Worm (Caenorhabditis elegans) whole organism, young adult: ENCODE measurements around the gene srxa-10.

Experiments
- B0035.1 ChIP-seq: sonication (generic microtip); optimal IDR thresholded peaks from 2 replicates; lab custom pipeline; 2016; ENCODE audit warnings: missing genetic modification characterization, mild to moderate bottlenecking, missing compliant biosample characterization, missing genotype, missing genetic modification reagents
- B0336.3 ChIP-seq: fragments of 200-800 bp; sonication (Bioruptor generic); IDR thresholded peaks from 2 replicates; pipeline ENCODE4 v1.3.6; 2022; ENCODE audit warnings: missing genetic modification characterization, missing compliant biosample characterization
- D2030.7 ChIP-seq: fragments of 200-800 bp; sonication (Bioruptor generic); IDR thresholded peaks from 2 replicates; pipeline ENCODE4 v1.3.6; 2022; ENCODE audit warnings: missing genetic modification reagents, missing genetic modification characterization, missing compliant biosample characterization
- F10E7.11 ChIP-seq: sonication (generic microtip); optimal IDR thresholded peaks from 2 replicates; lab custom pipeline; 2017; ENCODE audit warnings: mild to moderate bottlenecking, missing genetic modification characterization, moderate library complexity, missing compliant biosample characterization
- F49E8.2 ChIP-seq: sonication (generic microtip); optimal IDR thresholded peaks from 3 replicates; lab custom pipeline; 2017; ENCODE audit warnings: missing genetic modification characterization, mild to moderate bottlenecking, missing compliant biosample characterization, antibody characterized with exemption, moderate library complexity; ENCODE audit not compliant: insufficient read depth
- F57C9.4 ChIP-seq: sonication (generic microtip); optimal IDR thresholded peaks from 2 replicates; lab custom pipeline; 2017; ENCODE audit warnings: mild to moderate bottlenecking, missing genetic modification characterization, missing compliant biosample characterization
- T07F8.4 ChIP-seq: sonication (generic microtip); optimal IDR thresholded peaks from 2 replicates; lab custom pipeline; 2016; ENCODE audit warnings: mild to moderate bottlenecking, missing genetic modification characterization, moderate library complexity, missing compliant biosample characterization
- Y53G8AR.9 ChIP-seq: fragments of 200-800 bp; sonication (Bioruptor generic); conservative IDR thresholded peaks from 2 replicates; pipeline ENCODE4 v1.3.6; 2022; ENCODE audit warnings: missing genetic modification reagents, missing genetic modification characterization, missing compliant biosample characterization
- Y67H2A.10 ChIP-seq: fragments of 200-800 bp; sonication (Bioruptor generic); conservative IDR thresholded peaks from 2 replicates; pipeline ENCODE4 v1.3.6; 2022; ENCODE audit warnings: missing genetic modification reagents, missing genetic modification characterization, missing compliant biosample characterization
- Y79H2A.3 ChIP-seq: fragments of 200-800 bp; sonication (Bioruptor generic); conservative IDR thresholded peaks from 2 replicates; pipeline ENCODE4 v1.3.6; 2022; ENCODE audit warnings: missing genetic modification reagents, missing genetic modification characterization, missing compliant biosample characterization
- aptf-3 ChIP-seq: fragments of 200-800 bp; sonication (Bioruptor generic); IDR thresholded peaks from 2 replicates; pipeline ENCODE4 v1.3.6; 2022; ENCODE audit warnings: missing genetic modification characterization, missing compliant biosample characterization
- athp-1 ChIP-seq: sonication (generic microtip); optimal IDR thresholded peaks from 2 replicates; lab custom pipeline; 2017; ENCODE audit warnings: mild to moderate bottlenecking, missing genetic modification characterization, missing compliant biosample characterization
- bed-1 ChIP-seq: fragments of 200-800 bp; sonication (Bioruptor generic); IDR thresholded peaks from 2 replicates; pipeline ENCODE4 v1.3.6; 2022; ENCODE audit warnings: missing genetic modification reagents, missing genetic modification characterization, missing compliant biosample characterization
- cebp-1 ChIP-seq, 2 experiments: fragments of 200-800 bp in 1 of 2; sonication (Bioruptor generic) in 1 of 2; sonication (generic microtip) in 1 of 2; IDR thresholded peaks in 1 of 2; optimal IDR thresholded peaks in 1 of 2; 2 replicates each; pipeline versions ENCODE4 v1.3.6 to Lab custom; 2017 to 2022; ENCODE audit warnings: missing compliant biosample characterization in 2 of 2, missing genetic modification characterization in 2 of 2, mild to moderate bottlenecking in 1 of 2, missing genetic modification reagents in 1 of 2, moderate library complexity in 1 of 2
- ceh-100 ChIP-seq: fragments of 200-800 bp; sonication (Bioruptor generic); IDR thresholded peaks from 2 replicates; pipeline ENCODE4 v1.3.6; 2022; ENCODE audit warnings: missing genetic modification reagents, missing genetic modification characterization, missing compliant biosample characterization
- ceh-27 ChIP-seq: fragments of 200-800 bp; sonication (Bioruptor generic); optimal IDR thresholded peaks from 2 replicates; lab custom pipeline; 2018; ENCODE audit warnings: mild to moderate bottlenecking, missing genetic modification characterization, moderate library complexity, missing compliant biosample characterization
- chd-7 ChIP-seq: sonication (generic microtip); optimal IDR thresholded peaks from 2 replicates; lab custom pipeline; 2016; ENCODE audit warnings: mild to moderate bottlenecking, missing genetic modification characterization, moderate library complexity, missing compliant biosample characterization
- dox-1 ChIP-seq: fragments of 200-800 bp; sonication (Bioruptor generic); IDR thresholded peaks from 2 replicates; pipeline ENCODE4 v1.3.6; 2022; ENCODE audit warnings: missing genetic modification reagents, missing genetic modification characterization, missing compliant biosample characterization
- dpff-1 ChIP-seq: sonication (generic microtip); optimal IDR thresholded peaks from 2 replicates; lab custom pipeline; 2017; ENCODE audit warnings: mild to moderate bottlenecking, missing genetic modification characterization, missing compliant biosample characterization
- egl-18 ChIP-seq: fragments of 200-800 bp; sonication (Bioruptor generic); IDR thresholded peaks from 2 replicates; pipeline ENCODE4 v1.3.6; 2022; ENCODE audit warnings: missing genetic modification reagents, missing genetic modification characterization, missing compliant biosample characterization
- egrh-3 ChIP-seq: fragments of 200-800 bp; sonication (Bioruptor generic); IDR thresholded peaks from 2 replicates; pipeline ENCODE4 v1.3.6; 2022; ENCODE audit warnings: missing genetic modification reagents, missing genetic modification characterization, missing compliant biosample characterization
- ets-4 ChIP-seq: fragments of 200-800 bp; sonication (Bioruptor generic); optimal IDR thresholded peaks from 2 replicates; lab custom pipeline; 2018; ENCODE audit warnings: mild to moderate bottlenecking, missing genetic modification characterization, missing compliant biosample characterization
- fkh-3 ChIP-seq: sonication (generic microtip); optimal IDR thresholded peaks from 2 replicates; lab custom pipeline; 2016; ENCODE audit warnings: mild to moderate bottlenecking, missing genetic modification characterization, missing compliant biosample characterization
- hlh-26 ChIP-seq: fragments of 200-800 bp; sonication (Bioruptor generic); conservative IDR thresholded peaks from 2 replicates; pipeline ENCODE4 v1.3.6; 2022; ENCODE audit warnings: missing genetic modification reagents, missing genetic modification characterization, missing compliant biosample characterization
- hmg-1.2 ChIP-seq: fragments of 200-800 bp; sonication (Bioruptor generic); IDR thresholded peaks from 2 replicates; pipeline ENCODE4 v1.3.6; 2022; ENCODE audit warnings: missing genetic modification reagents, missing genetic modification characterization, missing compliant biosample characterization
- hsf-1 ChIP-seq: fragments of 200-800 bp; sonication (Bioruptor generic); IDR thresholded peaks from 2 replicates; pipeline ENCODE4 v1.3.6; 2022; ENCODE audit warnings: missing genetic modification reagents, missing genetic modification characterization, missing compliant biosample characterization
- lin-26 ChIP-seq: fragments of 200-800 bp; sonication (Bioruptor generic); IDR thresholded peaks from 2 replicates; pipeline ENCODE4 v1.3.6; 2022; ENCODE audit warnings: missing genetic modification reagents, missing genetic modification characterization, missing compliant biosample characterization
- lin-35 ChIP-seq, 3 experiments: fragments of 150-350 bp in 2 of 3; sonication (generic microtip) in 1 of 3; optimal IDR thresholded peaks; 2 replicates each; lab custom pipeline; 2014 to 2018; ENCODE audit warnings: missing biosample characterization in 3 of 3, missing genetic modification characterization in 3 of 3, missing genetic modification reagents in 3 of 3
- lir-1 ChIP-seq: fragments of 200-800 bp; sonication (Bioruptor generic); conservative IDR thresholded peaks from 2 replicates; pipeline ENCODE4 v1.3.6; 2022; ENCODE audit warnings: missing genetic modification reagents, missing genetic modification characterization, missing compliant biosample characterization
- madf-3 ChIP-seq: fragments of 200-800 bp; sonication (Bioruptor generic); IDR thresholded peaks from 2 replicates; pipeline ENCODE4 v1.3.6; 2022; ENCODE audit warnings: missing genetic modification reagents, missing genetic modification characterization, missing compliant biosample characterization
- madf-6 ChIP-seq: fragments of 200-800 bp; sonication (Bioruptor generic); IDR thresholded peaks from 2 replicates; pipeline ENCODE4 v1.3.6; 2022; ENCODE audit warnings: missing genetic modification reagents, missing genetic modification characterization, missing compliant biosample characterization
- madf-8 ChIP-seq: fragments of 200-800 bp; sonication (Bioruptor generic); conservative IDR thresholded peaks from 2 replicates; pipeline ENCODE4 v1.3.6; 2022; ENCODE audit warnings: missing genetic modification reagents, missing genetic modification characterization, missing compliant biosample characterization
- mcd-1 ChIP-seq: fragments of 200-800 bp; sonication (Bioruptor generic); IDR thresholded peaks from 2 replicates; pipeline ENCODE4 v1.3.6; 2022; ENCODE audit warnings: missing genetic modification reagents, missing genetic modification characterization, missing compliant biosample characterization
- mes-4 ChIP-seq: sonication (generic microtip); optimal IDR thresholded peaks from 2 replicates; lab custom pipeline; 2016; ENCODE audit warnings: missing genotype, missing genetic modification characterization, missing compliant biosample characterization
- nfya-1 ChIP-seq: sonication (generic microtip); optimal IDR thresholded peaks from 2 replicates; lab custom pipeline; 2017; ENCODE audit warnings: antibody characterized with exemption, missing compliant biosample characterization, missing genetic modification characterization, borderline replicate concordance; ENCODE audit not compliant: insufficient read depth
- nfya-2 ChIP-seq: fragments of 200-800 bp; sonication (Bioruptor generic); IDR thresholded peaks from 2 replicates; pipeline ENCODE4 v1.3.6; 2022; ENCODE audit warnings: missing genetic modification reagents, missing genetic modification characterization, missing compliant biosample characterization
- nfyb-1 ChIP-seq: fragments of 200-800 bp; sonication (Bioruptor generic); IDR thresholded peaks from 2 replicates; pipeline ENCODE4 v1.3.6; 2022; ENCODE audit warnings: missing genetic modification reagents, missing genetic modification characterization, missing compliant biosample characterization
- nhr-80 ChIP-seq: sonication (generic microtip); optimal IDR thresholded peaks from 2 replicates; lab custom pipeline; 2016; ENCODE audit warnings: missing genetic modification characterization, missing compliant biosample characterization
- pbrm-1 ChIP-seq: fragments of 200-800 bp; sonication (Bioruptor generic); IDR thresholded peaks from 2 replicates; pipeline ENCODE4 v1.3.6; 2022; ENCODE audit warnings: missing genetic modification reagents, missing genetic modification characterization, missing compliant biosample characterization
- pha-4 ChIP-seq: fragments of 150-350 bp; sonication (generic microtip); optimal IDR thresholded peaks from 2 replicates; lab custom pipeline; 2014; ENCODE audit warnings: missing biosample characterization, missing genetic modification reagents, missing genetic modification characterization
- rcor-1 ChIP-seq: fragments of 200-800 bp; sonication (Bioruptor generic); IDR thresholded peaks from 2 replicates; pipeline ENCODE4 v1.3.6; 2022; ENCODE audit warnings: missing genetic modification reagents, missing genetic modification characterization, missing compliant biosample characterization
- repo-1 ChIP-seq: sonication (generic microtip); optimal IDR thresholded peaks from 2 replicates; lab custom pipeline; 2017; ENCODE audit warnings: mild to moderate bottlenecking, missing genetic modification characterization, missing compliant biosample characterization
- snpc-1.1 ChIP-seq: sonication (generic microtip); optimal IDR thresholded peaks from 2 replicates; lab custom pipeline; 2017; ENCODE audit warnings: missing genetic modification characterization, mild to moderate bottlenecking, missing compliant biosample characterization, antibody characterized with exemption, moderate library complexity, missing genotype, missing genetic modification reagents; ENCODE audit not compliant: insufficient read depth
- somi-1 ChIP-seq: fragments of 200-800 bp; sonication (Bioruptor generic); optimal IDR thresholded peaks from 2 replicates; lab custom pipeline; 2018; ENCODE audit warnings: mild to moderate bottlenecking, missing genetic modification characterization, missing compliant biosample characterization
- tbx-9 ChIP-seq: sonication (generic microtip); optimal IDR thresholded peaks from 2 replicates; lab custom pipeline; 2016; ENCODE audit warnings: borderline replicate concordance, missing genetic modification characterization, inconsistent platforms, missing compliant biosample characterization
- tlf-1 ChIP-seq: fragments of 200-800 bp; sonication (Bioruptor generic); optimal IDR thresholded peaks from 2 replicates; lab custom pipeline; 2018; ENCODE audit warnings: mild to moderate bottlenecking, missing genetic modification characterization, missing compliant biosample characterization
- zim-3 ChIP-seq: sonication (generic microtip); optimal IDR thresholded peaks from 2 replicates; lab custom pipeline; 2017; ENCODE audit warnings: mild to moderate bottlenecking, missing genetic modification characterization, moderate library complexity, missing compliant biosample characterization
- ztf-28 ChIP-seq: fragments of 200-800 bp; sonication (Bioruptor generic); IDR thresholded peaks from 2 replicates; pipeline ENCODE4 v1.3.6; 2022; ENCODE audit warnings: missing genetic modification reagents, missing genetic modification characterization, missing compliant biosample characterization
- ztf-3 ChIP-seq: fragments of 200-800 bp; sonication (Bioruptor generic); optimal IDR thresholded peaks from 2 replicates; lab custom pipeline; 2018; ENCODE audit warnings: mild to moderate bottlenecking, missing genetic modification characterization, missing compliant biosample characterization

Gene srxa-10

ce11 chrIII:9817087-9817612, 20.8 kb upstream of the srxa-10 start, which contains the start of gene cnx-1:
Gene cnx-1 (minus strand): TSS chrIII:9817137.
- no peak for TF ChIP-seq mes-4 (tag; lab: Kevin White, UChicago)
- TF ChIP-seq egl-18 (GFP tag; lab: Robert Waterston, UW), result no peak
- TF ChIP-seq pbrm-1, result peak; percentile 42; the same call in 1 of the 2 replicates
- TF ChIP-seq lin-35 (GFP tag; optimal IDR thresholded peaks at IDR 0.05; lab: Kevin White, UChicago), result no peak
- no peak for TF ChIP-seq zim-3 (tag; lab: Kevin White, UChicago)
- no peak for TF ChIP-seq egrh-3 (GFP tag; lab: Robert Waterston, UW)
- peak; percentile 8; the same call in 1 of the 2 replicates for TF ChIP-seq dox-1
- no peak for TF ChIP-seq hlh-26
- TF ChIP-seq tlf-1 (GFP tag; lab: Kevin White, UChicago), result no peak
- no peak for TF ChIP-seq bed-1 (GFP tag; lab: Robert Waterston, UW)
- no peak for TF ChIP-seq ceh-100 (GFP tag; lab: Robert Waterston, UW)
- no peak for TF ChIP-seq dpff-1
- TF ChIP-seq nfya-1 (tag; lab: Kevin White, UChicago), result no peak
- no peak for TF ChIP-seq fkh-3 (tag; lab: Kevin White, UChicago)
- no peak for TF ChIP-seq ztf-3
- no peak for TF ChIP-seq somi-1 (GFP tag; lab: Kevin White, UChicago)
- TF ChIP-seq ztf-28, result no peak
- TF ChIP-seq T07F8.4, result no peak
- TF ChIP-seq Y53G8AR.9 (GFP tag; lab: Robert Waterston, UW), result 0 out of 2 replicates have a peak, but pooled peaks have one; percentile 15
- peak; percentile 37; the same call in 1 of the 2 replicates for TF ChIP-seq hmg-1.2 (GFP tag; lab: Robert Waterston, UW)
- TF ChIP-seq chd-7 (tag; lab: Kevin White, UChicago), result no peak
- TF ChIP-seq D2030.7 (GFP tag; lab: Robert Waterston, UW), result no peak
- no peak for TF ChIP-seq mcd-1 (GFP tag; lab: Robert Waterston, UW)
- 0 out of 2 replicates have a peak, but pooled peaks have one; percentile 35 for TF ChIP-seq rcor-1 (GFP tag; lab: Robert Waterston, UW)
- no peak for TF ChIP-seq madf-8 (GFP tag; lab: Robert Waterston, UW)
- no peak for TF ChIP-seq ceh-27 (GFP tag; lab: Kevin White, UChicago)
- no peak for TF ChIP-seq madf-6
- TF ChIP-seq snpc-1.1, result no peak
- TF ChIP-seq cebp-1 (GFP tag; IDR thresholded peaks at IDR 0.05; lab: Robert Waterston, UW), result no peak
- peak; percentile 25 for TF ChIP-seq cebp-1 (tag; optimal IDR thresholded peaks at IDR 0.05; lab: Kevin White, UChicago)
- no peak for TF ChIP-seq Y79H2A.3 (GFP tag; lab: Robert Waterston, UW)
- TF ChIP-seq athp-1 (tag; lab: Kevin White, UChicago), result no peak
- TF ChIP-seq nhr-80, result peak; percentile 2
- TF ChIP-seq tbx-9, result no peak
- TF ChIP-seq madf-3 (GFP tag; lab: Robert Waterston, UW), result no peak
- no peak for TF ChIP-seq Y67H2A.10 (GFP tag; lab: Robert Waterston, UW)
- no peak for TF ChIP-seq B0336.3 (GFP tag; lab: Robert Waterston, UW)

DNA sequence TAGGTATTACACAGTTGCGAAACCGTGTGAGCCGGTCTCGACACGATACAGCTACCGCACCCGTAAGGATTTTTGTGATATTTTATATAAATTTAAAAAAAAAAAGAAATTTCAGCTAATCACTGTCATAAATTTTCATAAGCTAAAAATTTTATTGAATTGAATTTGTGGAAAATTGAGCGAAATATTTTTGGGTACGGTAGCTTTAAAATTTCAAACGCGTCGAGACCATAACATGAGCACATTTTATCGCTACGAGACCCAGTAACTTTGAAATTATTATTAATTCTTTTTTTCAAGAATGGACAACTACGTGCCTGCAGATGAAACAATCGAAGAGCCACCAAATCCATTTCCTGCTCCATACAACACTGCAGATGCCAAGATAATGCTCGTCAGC, 16.8 kb upstream of the srxa-10 start, which contains the start of gene ZK632.14:
ZK632.14 (plus strand) TSS at position 301 of the 400 bp plus-strand sequence.
- TF ChIP-seq tlf-1 (GFP tag; lab: Kevin White, UChicago) (no peak), somi-1 (GFP tag; lab: Kevin White, UChicago) (no peak), Y53G8AR.9 (GFP tag; lab: Robert Waterston, UW) (no peak), F49E8.2 (no peak), aptf-3 (GFP tag; lab: Robert Waterston, UW) (no peak), repo-1 (no peak), lin-26 (GFP tag; lab: Robert Waterston, UW) (no peak), F57C9.4 (tag; lab: Kevin White, UChicago) (no peak), B0035.1 (tag; lab: Kevin White, UChicago) (no peak), F10E7.11 (tag; lab: Kevin White, UChicago) (no peak), nfyb-1 (GFP tag; lab: Robert Waterston, UW) (no peak), hsf-1 (GFP tag; lab: Robert Waterston, UW) (no peak), pha-4 (tag; lab: Kevin White, UChicago) (no peak), lir-1 (no peak), nfya-2 (GFP tag; lab: Robert Waterston, UW) (no peak), ets-4 (GFP tag; lab: Kevin White, UChicago) (no peak)
